Fruit fly (Drosophila melanogaster) whole organism, wandering third instar larva: ENCODE results near the gene betaTub85D.

ENCODE experiments used
- Abd-B ChIP-seq: fragments of >200 bp; optimal IDR thresholded peaks from 2 replicates; lab custom pipeline; 2017; ENCODE audit warnings: missing biosample characterization, missing genetic modification characterization
- CG32264 ChIP-seq: fragments of 200-800 bp; sonication (Bioruptor generic); optimal IDR thresholded peaks from 2 replicates; lab custom pipeline; 2016; ENCODE audit warnings: missing biosample characterization, missing genetic modification characterization
- CG9705 ChIP-seq: fragments of 200-800 bp; sonication (Bioruptor generic); optimal IDR thresholded peaks from 2 replicates; lab custom pipeline; 2018; ENCODE audit warnings: missing biosample characterization, mild to moderate bottlenecking, missing genetic modification characterization
- CrebA ChIP-seq: fragments of 200-800 bp; sonication (Bioruptor generic); optimal IDR thresholded peaks from 2 replicates; lab custom pipeline; 2016; ENCODE audit warnings: missing biosample characterization, mild to moderate bottlenecking, missing genetic modification characterization, borderline replicate concordance
- Dfd ChIP-seq: fragments of >200 bp; optimal IDR thresholded peaks from 2 replicates; lab custom pipeline; 2017; ENCODE audit warnings: missing biosample characterization, missing genetic modification characterization
- Dif ChIP-seq: fragments of 200-275, 200-300 bp; sonication (Bioruptor generic); optimal IDR thresholded peaks from 2 replicates; lab custom pipeline; 2018; ENCODE audit warnings: missing biosample characterization, missing genetic modification characterization; ENCODE audit not compliant: partially characterized antibody
- GATAd ChIP-seq: sonication (Bioruptor generic); optimal IDR thresholded peaks from 2 replicates; lab custom pipeline; 2016; ENCODE audit warnings: missing biosample characterization, missing genetic modification characterization
- HLH106 ChIP-seq: fragments of 200-800 bp; optimal IDR thresholded peaks from 3 replicates; lab custom pipeline; 2019; ENCODE audit warnings: missing biosample characterization, mild to moderate bottlenecking, missing genetic modification characterization, moderate library complexity
- Hnf4 ChIP-seq: fragments of 200-800 bp; sonication (Bioruptor generic); optimal IDR thresholded peaks from 2 replicates; lab custom pipeline; 2016; ENCODE audit warnings: missing biosample characterization, mild to moderate bottlenecking, missing genetic modification characterization
- Hr78 ChIP-seq: fragments of >200 bp; optimal IDR thresholded peaks from 2 replicates; lab custom pipeline; 2017; ENCODE audit warnings: missing biosample characterization, missing genetic modification characterization
- Hr83 ChIP-seq: fragments of 200-300 bp; sonication (Bioruptor generic); optimal IDR thresholded peaks from 2 replicates; lab custom pipeline; 2016; ENCODE audit warnings: missing biosample characterization, mild to moderate bottlenecking, missing genetic modification characterization, moderate library complexity; ENCODE audit not compliant: poor library complexity, severe bottlenecking
- Jra ChIP-seq: sonication (Bioruptor generic); optimal IDR thresholded peaks from 2 replicates; lab custom pipeline; 2016; ENCODE audit warnings: missing biosample characterization, missing genetic modification characterization
- Myc ChIP-seq: fragments of >200 bp; optimal IDR thresholded peaks from 2 replicates; lab custom pipeline; 2017
- N ChIP-seq: fragments of >200 bp; optimal IDR thresholded peaks from 2 replicates; lab custom pipeline; 2018; ENCODE audit warnings: missing biosample characterization, missing external identifiers, missing genetic modification characterization
- OdsH ChIP-seq: fragments of 200-800 bp; sonication (Bioruptor generic); optimal IDR thresholded peaks from 2 replicates; lab custom pipeline; 2016; ENCODE audit warnings: missing biosample characterization, mild to moderate bottlenecking, missing genetic modification characterization
- Rel ChIP-seq, 2 experiments: fragments of 200-800 bp; sonication (Bioruptor generic) in 1 of 2; optimal IDR thresholded peaks; 2 replicates in 1 of 2; 3 replicates in 1 of 2; lab custom pipeline; 2016 to 2019; ENCODE audit warnings: mild to moderate bottlenecking in 2 of 2, missing biosample characterization in 2 of 2, missing genetic modification characterization in 2 of 2, moderate library complexity in 1 of 2
- Sp1 ChIP-seq: fragments of 200-800 bp; sonication (Bioruptor generic); optimal IDR thresholded peaks from 3 replicates; lab custom pipeline; 2019; ENCODE audit warnings: missing biosample characterization, mild to moderate bottlenecking, missing genetic modification characterization, moderate library complexity
- Vsx2 ChIP-seq: fragments of 200-300, 225-300 bp; sonication (Bioruptor generic); optimal IDR thresholded peaks from 2 replicates; lab custom pipeline; 2018; ENCODE audit warnings: missing biosample characterization, missing genetic modification characterization; ENCODE audit not compliant: partially characterized antibody
- br ChIP-seq: fragments of 200-800 bp; sonication (Bioruptor generic); optimal IDR thresholded peaks from 2 replicates; lab custom pipeline; 2016; ENCODE audit warnings: missing biosample characterization, missing genetic modification characterization
- brk ChIP-seq: fragments of 200-800 bp; sonication (Bioruptor generic); optimal IDR thresholded peaks from 2 replicates; lab custom pipeline; 2016; ENCODE audit warnings: missing biosample characterization, mild to moderate bottlenecking, missing genetic modification characterization
- dl ChIP-seq, 2 experiments: fragments of 175-275, 200-275 bp in 1 of 2; fragments of 200-275 bp in 1 of 2; sonication (Bioruptor generic); optimal IDR thresholded peaks; lab custom pipeline; 2018; ENCODE audit warnings: mild to moderate bottlenecking in 2 of 2, missing biosample characterization in 2 of 2, missing genetic modification characterization in 2 of 2, moderate library complexity in 2 of 2; ENCODE audit not compliant: partially characterized antibody in 2 of 2, insufficient read depth in 1 of 2
- dmrt93B ChIP-seq: fragments of 200-800 bp; sonication (Bioruptor generic); optimal IDR thresholded peaks from 2 replicates; lab custom pipeline; 2018; ENCODE audit warnings: missing biosample characterization, mild to moderate bottlenecking, missing genetic modification characterization
- ey ChIP-seq: fragments of 200-800 bp; sonication (Bioruptor generic); optimal IDR thresholded peaks from 2 replicates; lab custom pipeline; 2016; ENCODE audit warnings: missing biosample characterization, missing genetic modification characterization
- foxo ChIP-seq, 2 experiments: fragments of 200-800 bp; sonication (Bioruptor generic); optimal IDR thresholded peaks; 2 replicates in 1 of 2; 3 replicates in 1 of 2; lab custom pipeline; 2016 to 2017; ENCODE audit warnings: missing biosample characterization in 2 of 2, missing genetic modification characterization in 2 of 2
- fru ChIP-seq: fragments of 200-800 bp; sonication (Bioruptor generic); optimal IDR thresholded peaks from 3 replicates; lab custom pipeline; 2016; ENCODE audit warnings: missing biosample characterization, mild to moderate bottlenecking, missing genetic modification characterization
- h ChIP-seq: fragments of 200-800 bp; sonication (Bioruptor generic); optimal IDR thresholded peaks from 3 replicates; lab custom pipeline; 2016; ENCODE audit warnings: missing biosample characterization, mild to moderate bottlenecking, missing genetic modification characterization
- jim ChIP-seq: fragments of 175-275, 200-325 bp; sonication (Bioruptor generic); optimal IDR thresholded peaks from 2 replicates; lab custom pipeline; 2016; ENCODE audit warnings: missing biosample characterization, mild to moderate bottlenecking, missing genetic modification characterization
- lola ChIP-seq: fragments of >200 bp; optimal IDR thresholded peaks from 2 replicates; lab custom pipeline; 2017; ENCODE audit warnings: missing biosample characterization, missing genetic modification characterization
- pan ChIP-seq: fragments of >200 bp; optimal IDR thresholded peaks from 2 replicates; lab custom pipeline; 2017
- psq ChIP-seq: fragments of 200-800 bp; sonication (Bioruptor generic); optimal IDR thresholded peaks from 3 replicates; lab custom pipeline; 2017; ENCODE audit warnings: missing biosample characterization, mild to moderate bottlenecking, missing genetic modification characterization, moderate library complexity
- rgr ChIP-seq: fragments of 200-800 bp; sonication (Bioruptor generic); optimal IDR thresholded peaks from 3 replicates; lab custom pipeline; 2016; ENCODE audit warnings: missing biosample characterization, mild to moderate bottlenecking, missing genetic modification characterization
- sage ChIP-seq: fragments of 200-800 bp; sonication (Bioruptor generic); optimal IDR thresholded peaks from 2 replicates; lab custom pipeline; 2016; ENCODE audit warnings: missing biosample characterization, mild to moderate bottlenecking, missing genetic modification characterization
- sv ChIP-seq: fragments of 200-800 bp; sonication (Bioruptor generic); optimal IDR thresholded peaks from 3 replicates; lab custom pipeline; 2016; ENCODE audit warnings: missing biosample characterization, missing genetic modification characterization
- woc ChIP-seq: sonication (Bioruptor generic); optimal IDR thresholded peaks from 2 replicates; lab custom pipeline; 2016; ENCODE audit warnings: missing biosample characterization, mild to moderate bottlenecking, missing genetic modification characterization

Gene betaTub85D

DNA sequence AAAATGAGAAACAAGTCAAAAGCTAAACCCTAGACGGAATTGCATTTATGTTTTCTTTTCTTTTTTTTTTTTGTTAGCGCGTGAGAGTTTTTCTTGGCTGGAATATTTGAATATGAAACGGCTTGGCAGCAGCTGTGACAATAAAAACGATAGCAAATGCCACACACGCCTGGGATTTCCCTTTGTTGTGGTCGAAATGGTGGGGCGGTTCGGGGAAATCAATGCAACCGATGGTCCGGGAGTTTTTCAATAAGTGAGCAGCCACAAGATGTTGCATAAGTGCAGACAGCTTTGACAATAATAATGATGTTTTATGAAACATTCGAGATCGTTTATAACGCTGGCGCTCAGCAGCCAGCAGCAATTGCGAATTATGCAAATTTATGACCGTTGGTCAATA lies 33.3 kb downstream of the betaTub85D start:
- TF ChIP-seq Rel (GFP tag; optimal IDR thresholded peaks at IDR 0.05; lab: Kevin White, UChicago), result no peak
- peak; percentile 63 for TF ChIP-seq Rel (tag; optimal IDR thresholded peaks at IDR 0.05; lab: Kevin White, UChicago)
- no peak for TF ChIP-seq lola (GFP tag; lab: Kevin White, UChicago)

- TF ChIP-seq ey, result peak; percentile 30
- TF ChIP-seq rgr (GFP tag; lab: Kevin White, UChicago), result peak; percentile 42
- TF ChIP-seq Myc (lab: Kevin White, UChicago), result no peak
- TF ChIP-seq Rel (GFP tag; optimal IDR thresholded peaks at IDR 0.05; lab: Kevin White, UChicago), result no peak
- no peak for TF ChIP-seq Rel (tag; optimal IDR thresholded peaks at IDR 0.05; lab: Kevin White, UChicago)
- TF ChIP-seq sv (GFP tag; lab: Kevin White, UChicago), result no peak
- TF ChIP-seq N (GFP tag; lab: Kevin White, UChicago), result no peak
- no peak for TF ChIP-seq Dfd (GFP tag; lab: Kevin White, UChicago)
- peak in 1 of 2 experiments; percentile 41 for TF ChIP-seq foxo (GFP tag; optimal IDR thresholded peaks at IDR 0.05; lab: Kevin White, UChicago)
- TF ChIP-seq HLH106 (tag; lab: Kevin White, UChicago), result peak; percentile 6
- TF ChIP-seq brk (GFP tag; lab: Kevin White, UChicago), result no peak
- peak; percentile 39 for TF ChIP-seq fru (GFP tag; lab: Kevin White, UChicago)
- TF ChIP-seq CG32264, result no peak
- no peak for TF ChIP-seq Dif (GFP tag; lab: Kevin White, UChicago)
- no peak for TF ChIP-seq dl (GFP tag; optimal IDR thresholded peaks at IDR 0.05; lab: Kevin White, UChicago; ENCODE audit: insufficient read depth in 1 of 2, partially characterized antibody in 2 of 2)
- no peak for TF ChIP-seq Hr83 (GFP tag; lab: Kevin White, UChicago)
- TF ChIP-seq woc, result peak; percentile 4
- TF ChIP-seq h, result peak; percentile 48
- TF ChIP-seq jim (GFP tag; lab: Kevin White, UChicago), result no peak
- TF ChIP-seq pan, result no peak
- TF ChIP-seq lola (GFP tag; lab: Kevin White, UChicago), result no peak
- no peak for TF ChIP-seq sage (GFP tag; lab: Kevin White, UChicago)
- no peak for TF ChIP-seq Hr78
- TF ChIP-seq OdsH (GFP tag; lab: Kevin White, UChicago), result peak; percentile 6
- TF ChIP-seq CG9705, result no peak
- no peak for TF ChIP-seq Jra (GFP tag; lab: Kevin White, UChicago)
- no peak for TF ChIP-seq Vsx2
- no peak for TF ChIP-seq GATAd
- peak; percentile 27 for TF ChIP-seq br (GFP tag; lab: Kevin White, UChicago)
- TF ChIP-seq Sp1 (GFP tag; lab: Kevin White, UChicago), result no peak
- no peak for TF ChIP-seq dmrt93B
- TF ChIP-seq Hnf4, result no peak
- TF ChIP-seq psq (GFP tag; lab: Kevin White, UChicago), result peak; percentile 2
- no peak for TF ChIP-seq Abd-B (GFP tag; lab: Kevin White, UChicago)
Measured at dm6 chr3R:9370413-9370812, 39.7 kb downstream of the betaTub85D start.

dm6 chr3R:9365893-9366500 lies 44.1 kb downstream of the betaTub85D start:
- no peak for TF ChIP-seq Rel (GFP tag; optimal IDR thresholded peaks at IDR 0.05; lab: Kevin White, UChicago)
- no peak for TF ChIP-seq Rel (tag; optimal IDR thresholded peaks at IDR 0.05; lab: Kevin White, UChicago)
- peak; percentile 27 for TF ChIP-seq brk (GFP tag; lab: Kevin White, UChicago)
- peak; percentile 24 for TF ChIP-seq h
- TF ChIP-seq Hnf4, result peak; percentile 14
- TF ChIP-seq CrebA, result no peak
- TF ChIP-seq Myc (lab: Kevin White, UChicago), result no peak
- TF ChIP-seq, all 38 proteins: peak for 3

dm6 chr3R:9365121-9365520 lies 45.0 kb downstream of the betaTub85D start, which contains the start of gene Srr:
Srr (plus strand) TSS chr3R:9365398.
- TF ChIP-seq N (GFP tag; lab: Kevin White, UChicago), result no peak
- no peak for TF ChIP-seq sv (GFP tag; lab: Kevin White, UChicago)
- TF ChIP-seq HLH106 (tag; lab: Kevin White, UChicago), result no peak
- no peak for TF ChIP-seq sage (GFP tag; lab: Kevin White, UChicago)
- no peak for TF ChIP-seq ey
- no peak for TF ChIP-seq lola (GFP tag; lab: Kevin White, UChicago)
- no peak for TF ChIP-seq dmrt93B
- no peak for TF ChIP-seq brk (GFP tag; lab: Kevin White, UChicago)
- no peak for TF ChIP-seq Jra (GFP tag; lab: Kevin White, UChicago)
- no peak for TF ChIP-seq Dfd (GFP tag; lab: Kevin White, UChicago)
- TF ChIP-seq dl (GFP tag; optimal IDR thresholded peaks at IDR 0.05; lab: Kevin White, UChicago; ENCODE audit: insufficient read depth in 1 of 2, partially characterized antibody in 2 of 2), result no peak
- TF ChIP-seq pan, result no peak
